Worm (Caenorhabditis elegans) whole organism, midembryonic: ENCODE results near the gene nlp-47.

Source experiments
- cog-1 ChIP-seq: sonication (generic microtip); optimal IDR thresholded peaks from 2 replicates; lab custom pipeline; 2016; ENCODE audit warnings: missing genetic modification characterization, missing compliant biosample characterization
- flt-1 ChIP-seq: fragments of 200-800 bp; sonication (Bioruptor generic); IDR thresholded peaks from 2 replicates; pipeline ENCODE4 v1.3.6; 2022; ENCODE audit warnings: missing genetic modification characterization, missing compliant biosample characterization
- ref-1 ChIP-seq: fragments of 200-800 bp; sonication (Bioruptor generic); conservative IDR thresholded peaks from 2 replicates; pipeline ENCODE4 v1.3.6; 2022; ENCODE audit warnings: missing genetic modification reagents, missing genetic modification characterization, missing compliant biosample characterization

DNA sequence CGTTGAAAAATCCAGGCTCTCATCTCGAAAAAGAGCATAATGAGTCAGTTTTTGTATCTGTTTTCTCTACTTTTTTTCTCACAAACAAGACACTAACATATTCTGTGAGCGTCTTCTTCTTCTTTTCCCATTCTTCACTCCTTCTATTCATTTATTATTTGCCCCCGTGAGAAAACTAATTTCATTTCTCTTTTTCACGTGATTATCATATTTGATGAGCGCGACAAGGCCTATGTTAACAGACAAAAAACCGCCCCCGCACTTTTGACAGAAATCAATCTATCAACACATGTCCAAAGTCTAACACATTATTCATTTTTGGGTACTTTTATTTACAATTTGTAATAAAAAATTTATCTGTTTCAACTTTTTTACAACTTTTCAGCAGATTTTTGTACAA, 47.0 kb downstream of the nlp-47 start:
- TF ChIP-seq ref-1 (GFP tag; lab: Robert Waterston, UW) (no peak), cog-1 (tag; lab: Kevin White, UChicago) (no peak), flt-1 (GFP tag; lab: Robert Waterston, UW) (no peak)
